Fruit fly (Drosophila melanogaster) S2 (cell line): ENCODE results near the gene CG10570.

Source experiments
- CG8478 ChIP-seq: fragments of >200 bp; optimal IDR thresholded peaks from 2 replicates; lab custom pipeline; 2018
- CTCF ChIP-seq, 2 experiments: fragments of >200 bp; optimal IDR thresholded peaks; 2 replicates each; lab custom pipeline; 2018

- TF ChIP-seq CG8478 (lab: Kevin White, UChicago) (no peak), CTCF (optimal IDR thresholded peaks at IDR 0.05; lab: Kevin White, UChicago) (no peak)
Observed at dm6 chr2L:18844917-18845509, 34.0 kb upstream of the CG10570 start, which contains the start of gene CG17321.
